Fruit fly (Drosophila melanogaster) whole organism, pupa: ENCODE measurements around the gene CG14324.
A peak's percentile ranks its signal among the peaks of the same experiment; 100 is the strongest.

Experiments used
- CG10348 ChIP-seq: fragments of 200-800 bp; sonication (Bioruptor generic); IDR thresholded peaks from 2 replicates; pipeline ENCODE4 v1.3.6; 2022; ENCODE audit warnings: missing biosample characterization, missing genetic modification characterization
- CG12605 ChIP-seq: fragments of 200-800 bp; sonication (Bioruptor generic); IDR thresholded peaks from 2 replicates; pipeline ENCODE4 v1.3.6; 2022; ENCODE audit warnings: missing biosample characterization, missing genetic modification characterization
- CG13204 ChIP-seq: fragments of 200-800 bp; sonication (Bioruptor generic); optimal IDR thresholded peaks from 2 replicates; lab custom pipeline; 2018; ENCODE audit warnings: missing biosample characterization, mild to moderate bottlenecking, missing genetic modification characterization, moderate library complexity
- CG14655 ChIP-seq: fragments of 200-800 bp; sonication (Bioruptor generic); optimal IDR thresholded peaks from 3 replicates; lab custom pipeline; 2017; ENCODE audit warnings: mild to moderate bottlenecking, missing biosample characterization, missing genetic modification reagents, missing genetic modification characterization
- CG15710 ChIP-seq: fragments of 200-800 bp; sonication (Bioruptor generic); optimal IDR thresholded peaks from 2 replicates; lab custom pipeline; 2018; ENCODE audit warnings: missing biosample characterization, mild to moderate bottlenecking, missing genetic modification characterization, moderate library complexity
- CG17806 ChIP-seq: fragments of 200-800 bp; sonication (Bioruptor generic); optimal IDR thresholded peaks from 2 replicates; lab custom pipeline; 2018; ENCODE audit warnings: missing biosample characterization, mild to moderate bottlenecking, missing genetic modification characterization, moderate library complexity
- CG32121 ChIP-seq: fragments of 200-800 bp; sonication (Bioruptor generic); IDR thresholded peaks from 2 replicates; pipeline ENCODE4 v1.3.6; 2022; ENCODE audit warnings: missing biosample characterization, missing genetic modification characterization
- CG34367 ChIP-seq: fragments of 200-800 bp; sonication (Bioruptor generic); optimal IDR thresholded peaks from 2 replicates; lab custom pipeline; 2018; ENCODE audit warnings: missing biosample characterization, mild to moderate bottlenecking, missing genetic modification characterization
- CG4496 ChIP-seq: fragments of 200-800 bp; sonication (Bioruptor generic); IDR thresholded peaks from 3 replicates; pipeline ENCODE4 v1.3.6; 2022; ENCODE audit warnings: missing biosample characterization, missing genetic modification characterization
- CG8159 ChIP-seq: fragments of 200-800 bp; sonication (Bioruptor generic); optimal IDR thresholded peaks from 3 replicates; lab custom pipeline; 2018; ENCODE audit warnings: missing biosample characterization, mild to moderate bottlenecking, missing genetic modification characterization, moderate library complexity
- CG8301 ChIP-seq: fragments of 200-800 bp; sonication (Bioruptor generic); optimal IDR thresholded peaks from 2 replicates; lab custom pipeline; 2018; ENCODE audit warnings: missing biosample characterization, mild to moderate bottlenecking, missing genetic modification characterization
- CG9948 ChIP-seq: fragments of 200-800 bp; sonication (Bioruptor generic); optimal IDR thresholded peaks from 2 replicates; lab custom pipeline; 2018; ENCODE audit warnings: missing biosample characterization, mild to moderate bottlenecking, missing genetic modification characterization, moderate library complexity
- D1 ChIP-seq: fragments of 200-800 bp; sonication (Bioruptor generic); optimal IDR thresholded peaks from 2 replicates; lab custom pipeline; 2018; ENCODE audit warnings: missing biosample characterization, mild to moderate bottlenecking, missing genetic modification characterization, moderate library complexity
- EcR ChIP-seq: fragments of 200-800 bp; sonication (Bioruptor generic); optimal IDR thresholded peaks from 3 replicates; lab custom pipeline; 2019; ENCODE audit warnings: missing biosample characterization, missing genetic modification characterization, mild to moderate bottlenecking, moderate library complexity, missing genetic modification reagents
- Ets98B ChIP-seq: fragments of 200-800 bp; sonication (Bioruptor generic); IDR thresholded peaks from 2 replicates; pipeline ENCODE4 v1.3.6; 2022; ENCODE audit warnings: missing biosample characterization, missing genetic modification characterization
- Pif1A ChIP-seq: fragments of 200-800 bp; sonication (Bioruptor generic); optimal IDR thresholded peaks from 3 replicates; lab custom pipeline; 2016; ENCODE audit warnings: missing biosample characterization, missing genetic modification characterization
- Pif1B ChIP-seq: fragments of 200-800 bp; sonication (Bioruptor generic); optimal IDR thresholded peaks from 3 replicates; lab custom pipeline; 2016; ENCODE audit warnings: missing biosample characterization, missing genetic modification characterization
- Snoo ChIP-seq: fragments of 200-800 bp; sonication (Bioruptor generic); optimal IDR thresholded peaks from 3 replicates; lab custom pipeline; 2017; ENCODE audit warnings: missing biosample characterization, mild to moderate bottlenecking, missing genetic modification characterization, inconsistent platforms
- fd96Ca ChIP-seq: fragments of 200-800 bp; sonication (Bioruptor generic); IDR thresholded peaks from 3 replicates; pipeline ENCODE4 v1.3.6; 2022; ENCODE audit warnings: missing biosample characterization, missing genetic modification characterization
- gl ChIP-seq: fragments of 200-800 bp; sonication (Bioruptor generic); optimal IDR thresholded peaks from 2 replicates; lab custom pipeline; 2018; ENCODE audit warnings: missing biosample characterization, mild to moderate bottlenecking, missing genetic modification characterization
- rn ChIP-seq: fragments of 200-800 bp; sonication (Bioruptor generic); IDR thresholded peaks from 2 replicates; pipeline ENCODE4 v1.3.6; 2022; ENCODE audit warnings: missing biosample characterization, missing genetic modification characterization

CG14324 gene

dm6 chr3R:17612587-17612986 lies 6.0 kb downstream of the CG14324 start, which contains the start of gene CG34281:
Gene CG34281 (plus strand): TSS chr3R:17612887.
- TF ChIP-seq gl (tag; lab: Kevin White, UChicago) = no peak
- no peak for TF ChIP-seq CG8159 (tag; lab: Kevin White, UChicago)
- no peak for TF ChIP-seq rn (GFP tag; lab: Robert Waterston, UW)
- no peak for TF ChIP-seq CG17806 (tag; lab: Kevin White, UChicago)
- no peak for TF ChIP-seq Ets98B (GFP tag; lab: Robert Waterston, UW)
- TF ChIP-seq Pif1A (GFP tag; lab: Kevin White, UChicago) = no peak
- TF ChIP-seq CG8301 (tag; lab: Kevin White, UChicago) = no peak
- no peak for TF ChIP-seq Pif1B (GFP tag; lab: Kevin White, UChicago)
- TF ChIP-seq CG9948 (tag; lab: Kevin White, UChicago) = no peak
- no peak for TF ChIP-seq CG14655 (GFP tag; lab: Kevin White, UChicago)
- TF ChIP-seq CG32121 (GFP tag; lab: Robert Waterston, UW) = no peak
- TF ChIP-seq CG34367 (tag; lab: Kevin White, UChicago) = no peak
- no peak for TF ChIP-seq CG10348
- TF ChIP-seq CG13204 (GFP tag; lab: Kevin White, UChicago) = no peak

dm6 chr3R:17611836-17612235 lies 6.8 kb downstream of the CG14324 start:
- TF ChIP-seq gl (tag; lab: Kevin White, UChicago) = no peak
- no peak for TF ChIP-seq rn (GFP tag; lab: Robert Waterston, UW)
- no peak for TF ChIP-seq Snoo (tag; lab: Kevin White, UChicago)
- TF ChIP-seq CG32121 (GFP tag; lab: Robert Waterston, UW) = no peak
- no peak for TF ChIP-seq fd96Ca (GFP tag; lab: Robert Waterston, UW)
- no peak for TF ChIP-seq CG34367 (tag; lab: Kevin White, UChicago)

- TF ChIP-seq CG13204 (GFP tag; lab: Kevin White, UChicago) = no peak
- TF ChIP-seq CG9948 (tag; lab: Kevin White, UChicago) = no peak
Observed at dm6 chr3R:17611411-17611810, 7.2 kb downstream of the CG14324 start, which contains the start of gene Edg91. Gene Edg91 (minus strand): TSS chr3R:17611511.

dm6 chr3R:17609059-17609458 lies 9.5 kb downstream of the CG14324 start, which contains the start of gene CG14329:
Gene CG14329 (plus strand): TSS chr3R:17609359.
- TF ChIP-seq CG12605 (GFP tag; lab: Robert Waterston, UW) (no peak), rn (GFP tag; lab: Robert Waterston, UW) (no peak), Pif1A (GFP tag; lab: Kevin White, UChicago) (no peak), Snoo (tag; lab: Kevin White, UChicago) (no peak)

dm6 chr3R:17605872-17606271 lies 12.7 kb downstream of the CG14324 start, which contains the start of gene sll:
Gene sll (plus strand): TSS chr3R:17606106.
- TF ChIP-seq fd96Ca (GFP tag; lab: Robert Waterston, UW) (no peak), CG4496 (peak; percentile 9; the same call in 1 of the 3 replicates), rn (GFP tag; lab: Robert Waterston, UW) (no peak), CG10348 (no peak), CG17806 (tag; lab: Kevin White, UChicago) (no peak)

dm6 chr3R:17604880-17605667 lies 13.5 kb downstream of the CG14324 start:
- TF ChIP-seq CG17806 (tag; lab: Kevin White, UChicago) = no peak
- TF ChIP-seq Snoo (tag; lab: Kevin White, UChicago) = no peak
- TF ChIP-seq CG13204 (GFP tag; lab: Kevin White, UChicago) = peak; percentile 66
- no peak for TF ChIP-seq fd96Ca (GFP tag; lab: Robert Waterston, UW)
- TF ChIP-seq EcR (GFP tag; lab: Kevin White, UChicago) = peak; percentile 50
- TF ChIP-seq Pif1B (GFP tag; lab: Kevin White, UChicago) = no peak
- no peak for TF ChIP-seq CG15710 (tag; lab: Kevin White, UChicago)
- TF ChIP-seq CG9948 (tag; lab: Kevin White, UChicago) = no peak
- no peak for TF ChIP-seq D1 (tag; lab: Kevin White, UChicago)
- peak; percentile 15 for TF ChIP-seq CG8159 (tag; lab: Kevin White, UChicago)
- no peak for TF ChIP-seq CG34367 (tag; lab: Kevin White, UChicago)
- TF ChIP-seq CG10348 = no peak
- 0 out of 3 replicates have a peak, but pooled peaks have one; percentile 24 for TF ChIP-seq CG4496
- peak; percentile 4 for TF ChIP-seq Pif1A (GFP tag; lab: Kevin White, UChicago)
- TF ChIP-seq Ets98B (GFP tag; lab: Robert Waterston, UW) = no peak
- TF ChIP-seq CG8301 (tag; lab: Kevin White, UChicago) = no peak
